Worm (Caenorhabditis elegans) whole organism, L3 larva: ENCODE results near the gene ced-2.

Experiments
- ama-1 ChIP-seq: fragments of 150-350 bp; optimal IDR thresholded peaks from 2 replicates; lab custom pipeline; 2018
- ceh-82 ChIP-seq: fragments of 150-350 bp; optimal IDR thresholded peaks from 2 replicates; lab custom pipeline; 2014; ENCODE audit warnings: missing biosample characterization, missing genetic modification characterization
- elt-1 ChIP-seq: fragments of 150-350 bp; optimal IDR thresholded peaks from 2 replicates; lab custom pipeline; 2014; ENCODE audit warnings: missing biosample characterization, missing genetic modification characterization
- fkh-10 ChIP-seq: sonication (generic microtip); optimal IDR thresholded peaks from 2 replicates; lab custom pipeline; 2017; ENCODE audit warnings: missing biosample characterization, missing genetic modification reagents, missing genetic modification characterization
- fos-1 ChIP-seq: fragments of 150-350 bp; optimal IDR thresholded peaks from 2 replicates; lab custom pipeline; 2014; ENCODE audit warnings: missing biosample characterization, missing genetic modification characterization
- lin-39 ChIP-seq: fragments of 150-350 bp; optimal IDR thresholded peaks from 2 replicates; lab custom pipeline; 2018; ENCODE audit warnings: missing biosample characterization, missing genetic modification reagents, missing genetic modification characterization
- nhr-11 ChIP-seq: fragments of 150-350 bp; optimal IDR thresholded peaks from 2 replicates; lab custom pipeline; 2014; ENCODE audit warnings: missing biosample characterization, missing genetic modification characterization
- nhr-25 ChIP-seq: sonication (generic microtip); optimal IDR thresholded peaks from 2 replicates; lab custom pipeline; 2017; ENCODE audit warnings: missing biosample characterization, missing genetic modification characterization
- nhr-28 ChIP-seq: fragments of 150-350 bp; optimal IDR thresholded peaks from 2 replicates; lab custom pipeline; 2014; ENCODE audit warnings: missing biosample characterization, missing genetic modification characterization
- nhr-67 ChIP-seq: fragments of 150-350 bp; optimal IDR thresholded peaks from 2 replicates; lab custom pipeline; 2014; ENCODE audit warnings: missing biosample characterization, missing genetic modification characterization
- pha-4 ChIP-seq: fragments of 150-350 bp; optimal IDR thresholded peaks from 2 replicates; lab custom pipeline; 2014; ENCODE audit warnings: missing biosample characterization, missing genetic modification reagents, missing genetic modification characterization
- unc-39 ChIP-seq: sonication (generic microtip); optimal IDR thresholded peaks from 4 replicates; lab custom pipeline; 2017; ENCODE audit warnings: missing biosample characterization, missing genetic modification characterization
- zag-1 ChIP-seq: fragments of 150-350 bp; optimal IDR thresholded peaks from 2 replicates; lab custom pipeline; 2014; ENCODE audit warnings: missing biosample characterization, missing genetic modification characterization
- ztf-11 ChIP-seq: fragments of 150-350 bp; optimal IDR thresholded peaks from 2 replicates; lab custom pipeline; 2014; ENCODE audit warnings: missing biosample characterization, missing genetic modification characterization

ce11 chrIV:1601357-1601756 is 4.2 kb downstream of the ced-2 start, which contains the start of gene set-23:
- TF ChIP-seq nhr-28 (tag; lab: Kevin White, UChicago) (no peak), ama-1 (lab: Kevin White, UChicago) (no peak), nhr-11 (tag; lab: Kevin White, UChicago) (no peak), ceh-82 (tag; lab: Kevin White, UChicago) (no peak), pha-4 (no peak), nhr-25 (no peak), elt-1 (tag; lab: Kevin White, UChicago) (no peak), unc-39 (no peak), fos-1 (tag; lab: Kevin White, UChicago) (no peak), nhr-67 (tag; lab: Kevin White, UChicago) (no peak), fkh-10 (GFP tag; lab: Kevin White, UChicago) (no peak), ztf-11 (tag; lab: Kevin White, UChicago) (no peak), zag-1 (no peak), lin-39 (tag; lab: Kevin White, UChicago) (no peak)
